Fruit fly (Drosophila melanogaster): ENCODE data around the gene Cmpk.

Cmpk gene

dm6 chr3R:26042131-26042885, 12.9 kb downstream of the Cmpk start (continued):
- TF ChIP-seq Dp (GFP tag; optimal IDR thresholded peaks at IDR 0.05) (peak; percentile 8), Fer3 (tag; optimal IDR thresholded peaks at IDR 0.05) (peak; percentile 95), NFAT (GFP tag; IDR thresholded peaks at IDR 0.05) (peak; percentile 96), bab2 (GFP tag; optimal IDR thresholded peaks at IDR 0.05) (peak; percentile 98), Poxn (GFP tag; IDR thresholded peaks at IDR 0.05) (peak; percentile 90), HLH3B (GFP tag; IDR thresholded peaks at IDR 0.05) (peak; percentile 96), h (optimal IDR thresholded peaks at IDR 0.05) (no peak), CG9932 (GFP tag; IDR thresholded peaks at IDR 0.05) (peak; percentile 96), eve (GFP tag; optimal IDR thresholded peaks at IDR 0.05) (peak in 1 of 2 experiments; percentile 30), cato (GFP tag; optimal IDR thresholded peaks at IDR 0.05; ENCODE audit: borderline replicate concordance) (peak; percentile 93), Abd-B (GFP tag; optimal IDR thresholded peaks at IDR 0.05) (peak; percentile 97), vvl (GFP tag; IDR thresholded peaks at IDR 0.05) (peak; percentile 99), CG31365 (tag; optimal IDR thresholded peaks at IDR 0.05) (peak; percentile 82), bowl (GFP tag; IDR thresholded peaks at IDR 0.05) (peak; percentile 88), Sox100B (GFP tag; optimal IDR thresholded peaks at IDR 0.05) (peak; percentile 90), ftz-f1 (GFP tag; optimal IDR thresholded peaks at IDR 0.05) (peak; percentile 53), pho (GFP tag; optimal IDR thresholded peaks at IDR 0.05) (peak; percentile 97), CG4360 (GFP tag; IDR thresholded peaks at IDR 0.05) (peak; percentile 69), Scr (GFP tag; IDR thresholded peaks at IDR 0.05; ENCODE audit: partially characterized antibody) (no peak), ERR (GFP tag; optimal IDR thresholded peaks at IDR 0.05) (peak; percentile 92), Hand (GFP tag; optimal IDR thresholded peaks at IDR 0.05) (peak; percentile 86), CG14050 (GFP tag; IDR thresholded peaks at IDR 0.05) (peak; percentile 95), Hr51 (GFP tag; optimal IDR thresholded peaks at IDR 0.05) (peak; percentile 94 to 95), CG15514 (GFP tag; optimal IDR thresholded peaks at IDR 0.05) (peak; percentile 86), fru (optimal IDR thresholded peaks at IDR 0.05) (peak; percentile 51), Ets65A (GFP tag) (peak; percentile 100), ap (GFP tag; IDR thresholded peaks at IDR 0.05) (peak; percentile 96), ham (GFP tag; IDR thresholded peaks at IDR 0.05) (peak; percentile 89), Bdp1 (GFP tag; optimal IDR thresholded peaks at IDR 0.05) (peak; percentile 91), slbo (GFP tag; IDR thresholded peaks at IDR 0.05) (peak; percentile 98), CG10366 (GFP tag; IDR thresholded peaks at IDR 0.05) (peak; percentile 97), ind (GFP tag; optimal IDR thresholded peaks at IDR 0.05) (peak; percentile 98), vfl (GFP tag; optimal IDR thresholded peaks at IDR 0.05) (peak; percentile 94), CG15601 (tag; optimal IDR thresholded peaks at IDR 0.05) (peak; percentile 87), aop (GFP tag; IDR thresholded peaks at IDR 0.05) (peak; percentile 92), MBD-R2 (GFP tag; IDR thresholded peaks at IDR 0.05) (peak; percentile 94), Dip3 (GFP tag; optimal IDR thresholded peaks at IDR 0.05) (peak; percentile 97), CG13775 (GFP tag; optimal IDR thresholded peaks at IDR 0.05) (peak; percentile 97), tgo (GFP tag; IDR thresholded peaks at IDR 0.05) (peak; percentile 97), CG12769 (tag; optimal IDR thresholded peaks at IDR 0.05) (peak; percentile 97), Jarid2 (GFP tag; optimal IDR thresholded peaks at IDR 0.05) (peak; percentile 80), schlank (tag; optimal IDR thresholded peaks at IDR 0.05) (peak; percentile 93), odd (GFP tag; optimal IDR thresholded peaks at IDR 0.05) (peak; percentile 93), org-1 (GFP tag; optimal IDR thresholded peaks at IDR 0.05) (peak; percentile 96), CG4617 (GFP tag; optimal IDR thresholded peaks at IDR 0.05; ENCODE audit: borderline replicate concordance) (peak; percentile 97), Nf-YA (GFP tag; IDR thresholded peaks at IDR 0.05) (peak; percentile 91), Gsc (GFP tag; IDR thresholded peaks at IDR 0.05) (peak; percentile 90), CG4707 (GFP tag; optimal IDR thresholded peaks at IDR 0.05) (peak; percentile 76), Lhr (GFP tag; optimal IDR thresholded peaks at IDR 0.05) (peak; percentile 88), wdn (GFP tag; IDR thresholded peaks at IDR 0.05) (peak; percentile 94)

Data from whole organism, embryonic.